Worm (Caenorhabditis elegans): ENCODE data around the gene F13E9.11.

DNA sequence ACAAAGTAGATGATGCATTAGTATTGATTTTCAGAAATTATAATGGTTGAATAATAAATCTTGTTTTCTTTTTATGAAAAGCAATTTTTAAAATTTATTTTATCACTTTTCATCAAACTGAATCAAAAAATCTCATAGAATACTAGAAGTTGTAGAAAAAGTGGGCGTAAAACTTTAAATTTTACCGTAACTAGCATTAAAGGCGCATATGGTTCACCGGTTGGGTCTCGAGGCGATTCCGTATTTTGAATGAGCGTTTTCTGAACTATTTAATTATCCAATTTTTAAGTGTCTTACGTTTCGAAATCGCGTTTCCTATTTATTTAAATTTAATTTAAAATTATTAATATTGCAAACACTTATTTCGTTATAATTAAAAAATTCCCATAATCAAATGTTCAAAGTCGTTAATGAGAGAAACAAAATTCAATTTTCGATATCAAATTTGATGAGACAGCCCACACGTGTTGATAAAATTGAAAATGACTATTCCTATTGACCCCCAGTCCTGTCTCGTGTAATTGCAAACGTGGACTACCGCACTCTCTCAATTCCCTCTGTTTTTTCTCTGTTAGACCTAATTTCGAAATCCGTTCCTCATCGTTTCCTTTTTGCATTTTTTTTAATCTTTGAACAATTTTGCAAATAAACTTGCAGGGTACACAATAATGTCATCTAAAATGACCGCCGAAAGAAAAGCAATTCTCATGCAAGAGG lies 10.5 kb downstream of the F13E9.11 start, which contains the start of the genes T11G6.2 and hars-1:
- TF ChIP-seq him-1 (tag; optimal IDR thresholded peaks at IDR 0.05) (no peak), W03F9.2 (tag; optimal IDR thresholded peaks at IDR 0.05) (peak; percentile 31)

Data from whole organism, L4/young adult.